Fruit fly (Drosophila melanogaster): ENCODE results near the gene CG34124.

CG34124 gene

DNA sequence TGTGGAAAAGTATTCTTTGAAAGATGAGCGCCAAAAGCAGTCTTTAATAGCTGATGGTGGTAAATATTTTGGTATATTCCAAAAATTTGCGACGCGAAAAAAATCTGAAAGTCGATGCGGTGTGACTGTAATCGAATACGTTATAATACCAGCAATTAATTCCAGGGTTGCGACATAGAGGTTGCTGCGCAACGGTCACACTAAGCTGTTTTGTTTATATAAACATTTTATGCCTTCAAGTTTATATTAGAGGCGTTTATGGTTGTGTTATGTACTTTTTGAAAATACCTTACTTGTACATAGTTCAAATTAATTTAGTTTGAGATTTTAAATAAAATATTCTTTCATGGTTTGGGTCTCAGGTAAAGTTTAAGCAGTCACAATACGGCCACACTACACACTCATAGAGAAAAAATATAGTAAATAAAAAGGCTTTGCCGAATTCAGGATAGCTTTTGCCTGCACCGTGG lies 13.2 kb downstream of the CG34124 start, which contains the start of gene CG14043 (continued):
- TF ChIP-seq Sry-δ (GFP tag; optimal IDR thresholded peaks at IDR 0.05) (peak; percentile 56), CG31441 (GFP tag; IDR thresholded peaks at IDR 0.05) (no peak), bab2 (GFP tag; optimal IDR thresholded peaks at IDR 0.05) (no peak), dati (GFP tag; IDR thresholded peaks at IDR 0.05) (no peak), CG8924 (tag; optimal IDR thresholded peaks at IDR 0.05) (peak; percentile 66), sisA (GFP tag; IDR thresholded peaks at IDR 0.05) (no peak), CG3407 (GFP tag; optimal IDR thresholded peaks at IDR 0.05) (no peak), CG9609 (GFP tag; optimal IDR thresholded peaks at IDR 0.05) (no peak), peb (GFP tag; IDR thresholded peaks at IDR 0.05) (no peak), gcm2 (GFP tag; optimal IDR thresholded peaks at IDR 0.05) (no peak), CG31388 (GFP tag; optimal IDR thresholded peaks at IDR 0.05) (no peak), CG8944 (GFP tag; optimal IDR thresholded peaks at IDR 0.05) (no peak), yki (optimal IDR thresholded peaks at IDR 0.05) (no peak), pros (GFP tag; optimal IDR thresholded peaks at IDR 0.05) (no peak), CG11560 (tag; IDR thresholded peaks at IDR 0.05) (peak; percentile 32; the same call in 1 of the 3 replicates), otp (GFP tag; IDR thresholded peaks at IDR 0.05) (no peak), CG5245 (GFP tag; optimal IDR thresholded peaks at IDR 0.05) (no peak), zfh1 (GFP tag; IDR thresholded peaks at IDR 0.05) (no peak), tin (GFP tag; optimal IDR thresholded peaks at IDR 0.05) (peak; percentile 4), CG8359 (GFP tag; optimal IDR thresholded peaks at IDR 0.05; ENCODE audit: borderline replicate concordance) (no peak), CG8765 (GFP tag; IDR thresholded peaks at IDR 0.05) (no peak), Trl (optimal IDR thresholded peaks at IDR 0.05) (no peak), Trl (GFP tag; optimal IDR thresholded peaks at IDR 0.05) (no peak), danr (GFP tag; IDR thresholded peaks at IDR 0.05) (no peak), ftz-f1 (GFP tag; optimal IDR thresholded peaks at IDR 0.05) (peak; percentile 21), bbx (GFP tag; IDR thresholded peaks at IDR 0.05; ENCODE audit: partially characterized antibody) (no peak), Ptx1 (GFP tag; IDR thresholded peaks at IDR 0.05) (no peak), NFAT (GFP tag; IDR thresholded peaks at IDR 0.05) (no peak), CG16779 (GFP tag; IDR thresholded peaks at IDR 0.05) (no peak), scrt (GFP tag; optimal IDR thresholded peaks at IDR 0.05) (no peak), seq (GFP tag; IDR thresholded peaks at IDR 0.05) (no peak), CG15269 (tag; optimal IDR thresholded peaks at IDR 0.05) (no peak), CG6254 (GFP tag; optimal IDR thresholded peaks at IDR 0.05) (no peak), pum (GFP tag; optimal IDR thresholded peaks at IDR 0.05) (peak; percentile 22), Hmx (GFP tag; optimal IDR thresholded peaks at IDR 0.05) (no peak), Jarid2 (GFP tag; optimal IDR thresholded peaks at IDR 0.05) (no peak), Ssrp (tag; optimal IDR thresholded peaks at IDR 0.05) (no peak), ato (GFP tag; IDR thresholded peaks at IDR 0.05; ENCODE audit: partially characterized antibody) (no peak), CG11456 (GFP tag; IDR thresholded peaks at IDR 0.05) (no peak), CG7745 (tag; optimal IDR thresholded peaks at IDR 0.05) (no peak), CG31365 (tag; optimal IDR thresholded peaks at IDR 0.05) (no peak), CG15601 (tag; optimal IDR thresholded peaks at IDR 0.05) (peak; percentile 51), Awh (GFP tag; IDR thresholded peaks at IDR 0.05) (no peak), Poxn (GFP tag; IDR thresholded peaks at IDR 0.05) (no peak), H15 (GFP tag; IDR thresholded peaks at IDR 0.05) (no peak), CG4707 (GFP tag; optimal IDR thresholded peaks at IDR 0.05) (no peak), Dbx (GFP tag; IDR thresholded peaks at IDR 0.05) (no peak), Hsf (GFP tag; optimal IDR thresholded peaks at IDR 0.05) (peak; percentile 48), slp2 (GFP tag; optimal IDR thresholded peaks at IDR 0.05) (no peak), CG18619 (GFP tag; optimal IDR thresholded peaks at IDR 0.05) (no peak), CG1024 (GFP tag; IDR thresholded peaks at IDR 0.05) (no peak), fd102C (GFP tag; optimal IDR thresholded peaks at IDR 0.05) (no peak), inv (GFP tag; IDR thresholded peaks at IDR 0.05; ENCODE audit: partially characterized antibody) (no peak)

Data from whole organism, embryonic.